Worm (Caenorhabditis elegans) whole organism, L1 larva: ENCODE data around the gene dnsn-1.
A peak's percentile ranks its signal among the peaks of the same experiment; 100 is the strongest.
"Not testable (repeated sequence)": the region's sequence is repeated elsewhere in the genome, so short reads cannot be mapped to it uniquely, and the experiment has no call there.

Experiments
- C16A3.4 ChIP-seq: fragments of 150-350 bp; optimal IDR thresholded peaks from 2 replicates; lab custom pipeline; 2014; ENCODE audit warnings: missing biosample characterization, missing genetic modification characterization
- C34B4.2 ChIP-seq: sonication (generic microtip); optimal IDR thresholded peaks from 2 replicates; lab custom pipeline; 2017; ENCODE audit warnings: mild to moderate bottlenecking, missing genetic modification characterization, missing compliant biosample characterization
- F16B12.6 ChIP-seq: fragments of 150-350 bp; optimal IDR thresholded peaks from 2 replicates; lab custom pipeline; 2014; ENCODE audit warnings: missing biosample characterization, missing genetic modification characterization
- aha-1 ChIP-seq: fragments of 150-350 bp; optimal IDR thresholded peaks from 2 replicates; lab custom pipeline; 2014; ENCODE audit warnings: missing biosample characterization, missing genetic modification characterization
- ama-1 ChIP-seq: fragments of 150-350 bp; optimal IDR thresholded peaks from 2 replicates; lab custom pipeline; 2014
- ceh-63 ChIP-seq: fragments of 200-800 bp; sonication (Bioruptor generic); optimal IDR thresholded peaks from 2 replicates; lab custom pipeline; 2018; ENCODE audit warnings: mild to moderate bottlenecking, missing genetic modification characterization, missing compliant biosample characterization
- ceh-88 ChIP-seq: fragments of 200-800 bp; sonication (Bioruptor generic); IDR thresholded peaks from 2 replicates; pipeline ENCODE4 v1.3.6; 2022; ENCODE audit warnings: missing genetic modification characterization, missing compliant biosample characterization
- ceh-90 ChIP-seq: sonication (generic microtip); optimal IDR thresholded peaks from 2 replicates; lab custom pipeline; 2016; ENCODE audit warnings: missing genetic modification characterization, missing compliant biosample characterization
- ces-1 ChIP-seq: fragments of 150-350 bp; optimal IDR thresholded peaks from 2 replicates; lab custom pipeline; 2014; ENCODE audit warnings: missing biosample characterization, missing genetic modification reagents, missing genetic modification characterization
- efl-1 ChIP-seq, 4 experiments: fragments of 150-350 bp; optimal IDR thresholded peaks in 3 of 4; peaks in 1 of 4; 1 replicate in 1 of 4; 2 replicates in 3 of 4; lab custom pipeline; 2014; ENCODE audit warnings: missing biosample characterization in 2 of 4, missing genetic modification characterization in 2 of 4, missing genetic modification reagents in 2 of 4
- elt-2 ChIP-seq: sonication (generic microtip); optimal IDR thresholded peaks from 2 replicates; lab custom pipeline; 2016; ENCODE audit warnings: missing genetic modification characterization, mild to moderate bottlenecking, inconsistent platforms, missing compliant biosample characterization, missing genetic modification reagents
- fkh-10 ChIP-seq: sonication (generic microtip); optimal IDR thresholded peaks from 2 replicates; lab custom pipeline; 2017; ENCODE audit warnings: missing biosample characterization, missing genetic modification reagents, missing genetic modification characterization
- fos-1 ChIP-seq: fragments of 150-350 bp; optimal IDR thresholded peaks from 2 replicates; lab custom pipeline; 2014; ENCODE audit warnings: missing biosample characterization, missing genetic modification characterization
- hlh-17 ChIP-seq: fragments of 200-800 bp; sonication (Bioruptor generic); optimal IDR thresholded peaks from 2 replicates; lab custom pipeline; 2018; ENCODE audit warnings: missing genetic modification characterization, mild to moderate bottlenecking, missing compliant biosample characterization, moderate library complexity, borderline replicate concordance
- irx-1 ChIP-seq: sonication (generic microtip); optimal IDR thresholded peaks from 2 replicates; lab custom pipeline; 2016; ENCODE audit warnings: missing genetic modification characterization, missing compliant biosample characterization
- isw-1 ChIP-seq: fragments of 200-800 bp; sonication (Bioruptor generic); IDR thresholded peaks from 2 replicates; pipeline ENCODE4 v1.3.6; 2022; ENCODE audit warnings: missing genetic modification characterization, missing compliant biosample characterization
- lin-39 ChIP-seq: fragments of 150-350 bp; optimal IDR thresholded peaks from 2 replicates; lab custom pipeline; 2014; ENCODE audit warnings: missing biosample characterization, missing genetic modification reagents, missing genetic modification characterization
- lir-3 ChIP-seq: sonication (generic microtip); optimal IDR thresholded peaks from 2 replicates; lab custom pipeline; 2016; ENCODE audit warnings: mild to moderate bottlenecking, missing genetic modification characterization, moderate library complexity, missing compliant biosample characterization; ENCODE audit not compliant: poor library complexity
- lsy-2 ChIP-seq, 2 experiments: fragments of 150-350 bp; optimal IDR thresholded peaks; 2 replicates each; lab custom pipeline; 2014; ENCODE audit warnings: missing biosample characterization in 2 of 2, missing genetic modification characterization in 2 of 2
- mef-2 ChIP-seq: fragments of 150-350 bp; optimal IDR thresholded peaks from 2 replicates; lab custom pipeline; 2014; ENCODE audit warnings: missing biosample characterization, missing genetic modification characterization
- mep-1 ChIP-seq: fragments of 150-350 bp; optimal IDR thresholded peaks from 2 replicates; lab custom pipeline; 2014; ENCODE audit warnings: missing biosample characterization, missing genetic modification characterization
- nhr-20 ChIP-seq: sonication (generic microtip); optimal IDR thresholded peaks from 2 replicates; lab custom pipeline; 2016; ENCODE audit warnings: mild to moderate bottlenecking, missing genetic modification characterization, missing compliant biosample characterization
- nhr-28 ChIP-seq: fragments of 150-350 bp; optimal IDR thresholded peaks from 2 replicates; lab custom pipeline; 2014; ENCODE audit warnings: missing biosample characterization, missing genetic modification characterization
- nhr-76 ChIP-seq: sonication (generic microtip); optimal IDR thresholded peaks from 2 replicates; lab custom pipeline; 2017; ENCODE audit warnings: missing biosample characterization, missing genetic modification characterization
- nhr-84 ChIP-seq: sonication (generic microtip); optimal IDR thresholded peaks from 2 replicates; lab custom pipeline; 2017; ENCODE audit warnings: missing biosample characterization, missing genetic modification characterization
- nhr-85 ChIP-seq: sonication (generic microtip); peaks from one replicate; lab custom pipeline; 2016; ENCODE audit warnings: missing genetic modification characterization, inconsistent platforms, missing compliant biosample characterization
- skn-1 ChIP-seq: fragments of 150-350 bp; optimal IDR thresholded peaks from 2 replicates; lab custom pipeline; 2014; ENCODE audit warnings: missing biosample characterization, missing genetic modification characterization
- sup-37 ChIP-seq: fragments of 200-800 bp; sonication (Bioruptor generic); optimal IDR thresholded peaks from 2 replicates; lab custom pipeline; 2018; ENCODE audit warnings: mild to moderate bottlenecking, missing genetic modification characterization, missing compliant biosample characterization
- swsn-7 ChIP-seq: sonication (generic microtip); optimal IDR thresholded peaks from 2 replicates; lab custom pipeline; 2016; ENCODE audit warnings: missing genetic modification characterization, missing compliant biosample characterization
- tbx-2 ChIP-seq: sonication (generic microtip); optimal IDR thresholded peaks from 2 replicates; lab custom pipeline; 2016; ENCODE audit warnings: missing genetic modification characterization, missing compliant biosample characterization
- unc-130 ChIP-seq: fragments of 150-350 bp; optimal IDR thresholded peaks from 2 replicates; lab custom pipeline; 2017; ENCODE audit warnings: missing biosample characterization, missing genetic modification characterization, inconsistent platforms
- unc-30 ChIP-seq: sonication (generic microtip); optimal IDR thresholded peaks from 2 replicates; lab custom pipeline; 2017; ENCODE audit warnings: missing biosample characterization, missing genetic modification characterization
- unc-62 ChIP-seq: fragments of 150-350 bp; optimal IDR thresholded peaks from 2 replicates; lab custom pipeline; 2014; ENCODE audit warnings: missing biosample characterization, missing genetic modification reagents, missing genetic modification characterization
- unc-98 ChIP-seq: fragments of 200-800 bp; sonication (Bioruptor generic); IDR thresholded peaks from 2 replicates; pipeline ENCODE4 v1.3.6; 2022; ENCODE audit warnings: missing genetic modification characterization, missing compliant biosample characterization
- ztf-11 ChIP-seq, 2 experiments: sonication (generic microtip); optimal IDR thresholded peaks; 2 replicates each; lab custom pipeline; 2016 to 2017; ENCODE audit warnings: missing genetic modification characterization in 2 of 2, missing biosample characterization in 1 of 2, missing compliant biosample characterization in 1 of 2

The dnsn-1 gene

ce11 chrII:441102-441501 is 30.4 kb upstream of the dnsn-1 start, which contains the start of gene C24H12.1:
Gene C24H12.1, plus strand, starts transcription at chrII:441402.
- TF ChIP-seq skn-1; nhr-20 (tag; lab: Kevin White, UChicago); isw-1 (GFP tag; lab: Robert Waterston, UW): not testable (repeated sequence)

- TF ChIP-seq fos-1 (no peak), lin-39 (tag; lab: Kevin White, UChicago) (no peak), unc-62 (GFP tag; lab: Kevin White, UChicago) (no peak), unc-30 (tag; lab: Kevin White, UChicago) (no peak), ceh-88 (no peak), elt-2 (no peak), ceh-63 (GFP tag; lab: Kevin White, UChicago) (no peak), ama-1 (no peak), sup-37 (GFP tag; lab: Kevin White, UChicago) (no peak), nhr-85 (no peak), unc-130 (tag; lab: Kevin White, UChicago) (no peak), unc-98 (GFP tag; lab: Robert Waterston, UW) (no peak), ztf-11 (tag; optimal IDR thresholded peaks at IDR 0.05; lab: Kevin White, UChicago) (no peak), C16A3.4 (tag; lab: Kevin White, UChicago) (no peak), tbx-2 (tag; lab: Kevin White, UChicago) (no peak)
- TF ChIP-seq, all 84 proteins: peak for 0
These were observed 26.5 kb upstream of the dnsn-1 start for ce11 chrII:437279-437678.

- no peak for TF ChIP-seq nhr-76
- no peak for TF ChIP-seq hlh-17 (GFP tag; lab: Kevin White, UChicago)
- TF ChIP-seq lin-39 (tag; lab: Kevin White, UChicago) = no peak
- TF ChIP-seq ceh-63 (GFP tag; lab: Kevin White, UChicago) = no peak
- no peak for TF ChIP-seq mep-1 (tag; lab: Kevin White, UChicago)
- TF ChIP-seq ceh-90 = no peak
- TF ChIP-seq swsn-7 (tag; lab: Kevin White, UChicago) = no peak
- no peak for TF ChIP-seq unc-30 (tag; lab: Kevin White, UChicago)
- TF ChIP-seq mef-2 = no peak
- TF ChIP-seq ces-1 = no peak
- TF ChIP-seq lsy-2 (tag; optimal IDR thresholded peaks at IDR 0.05; lab: Kevin White, UChicago) = no peak
- TF ChIP-seq ama-1 = no peak
- no peak for TF ChIP-seq F16B12.6
These were observed 12.4 kb upstream of the dnsn-1 start, which contains the start of gene C24H12.8 for ce11 chrII:423086-423485. Gene C24H12.8, minus strand, starts transcription at chrII:423186.

ce11 chrII:418782-419181 is 8.1 kb upstream of the dnsn-1 start, which contains the start of gene C24H12.6:
Gene C24H12.6, minus strand, starts transcription at chrII:418882.
- TF ChIP-seq fkh-10 (GFP tag; lab: Kevin White, UChicago) (no peak), ces-1 (no peak)

- TF ChIP-seq lsy-2 (tag; optimal IDR thresholded peaks at IDR 0.05; lab: Kevin White, UChicago) = no peak
- TF ChIP-seq nhr-28 (tag; lab: Kevin White, UChicago) = no peak
- no peak for TF ChIP-seq sup-37 (GFP tag; lab: Kevin White, UChicago)
- no peak for TF ChIP-seq lir-3 (tag; lab: Kevin White, UChicago)
- no peak for TF ChIP-seq unc-30 (tag; lab: Kevin White, UChicago)
- no peak for TF ChIP-seq fos-1
- no peak for TF ChIP-seq irx-1 (tag; lab: Kevin White, UChicago)
- TF ChIP-seq aha-1 = no peak
- TF ChIP-seq nhr-76 = no peak
- TF ChIP-seq nhr-84 (tag; lab: Kevin White, UChicago) = no peak
- TF ChIP-seq C34B4.2 (tag; lab: Kevin White, UChicago) = no peak
- TF ChIP-seq efl-1 (optimal IDR thresholded peaks at IDR 0.05; lab: Kevin White, UChicago) = no peak
- peak in 1 of 2 experiments; percentile 82 for TF ChIP-seq efl-1 (GFP tag; optimal IDR thresholded peaks at IDR 0.05 in 1 of 2; lab: Kevin White, UChicago)
- peak; percentile 19 for TF ChIP-seq elt-2
These were observed 8.3 kb downstream of the dnsn-1 start, which contains the start of gene clec-10 for ce11 chrII:402435-402834. Gene clec-10, plus strand, starts transcription at chrII:402678.
